Fruit fly (Drosophila melanogaster) whole organism, embryonic: ENCODE data around the gene CG34353.

Source experiments
- Bteb2 ChIP-seq: fragments of 200-800 bp; sonication (Bioruptor generic); optimal IDR thresholded peaks from 2 replicates; lab custom pipeline; 2016; ENCODE audit warnings: missing biosample characterization, missing genetic modification characterization
- CG10147 ChIP-seq: fragments of 200-800 bp; sonication (Bioruptor generic); optimal IDR thresholded peaks from 2 replicates; lab custom pipeline; 2019; ENCODE audit warnings: missing biosample characterization, mild to moderate bottlenecking, missing genetic modification characterization, moderate library complexity
- CG10462 ChIP-seq: fragments of 200-800 bp; sonication (Bioruptor generic); optimal IDR thresholded peaks from 2 replicates; lab custom pipeline; 2016; ENCODE audit warnings: missing biosample characterization, missing genetic modification characterization
- CG10543 ChIP-seq: fragments of 200-800 bp; sonication (Bioruptor generic); optimal IDR thresholded peaks from 3 replicates; lab custom pipeline; 2017; ENCODE audit warnings: missing biosample characterization, mild to moderate bottlenecking, missing genetic modification characterization, moderate library complexity
- CG10565 ChIP-seq: fragments of 200-800 bp; sonication (Bioruptor generic); optimal IDR thresholded peaks from 3 replicates; lab custom pipeline; 2016; ENCODE audit warnings: missing biosample characterization, mild to moderate bottlenecking, missing genetic modification characterization
- CG11560 ChIP-seq: fragments of 200-800 bp; sonication (Bioruptor generic); IDR thresholded peaks from 3 replicates; pipeline ENCODE4 v1.3.6; 2022; ENCODE audit warnings: missing biosample characterization, missing genetic modification characterization
- CG13287 ChIP-seq: fragments of 200-800 bp; sonication (Bioruptor generic); IDR thresholded peaks from 2 replicates; pipeline ENCODE4 v1.3.6; 2022; ENCODE audit warnings: missing biosample characterization, missing genetic modification characterization; ENCODE audit not compliant: partially characterized antibody
- CG13775 ChIP-seq: fragments of 200-800 bp; sonication (Bioruptor generic); optimal IDR thresholded peaks from 3 replicates; lab custom pipeline; 2017; ENCODE audit warnings: missing biosample characterization, mild to moderate bottlenecking, missing genetic modification characterization
- CG15601 ChIP-seq: fragments of 200-800 bp; sonication (Bioruptor generic); optimal IDR thresholded peaks from 3 replicates; lab custom pipeline; 2019; ENCODE audit warnings: missing biosample characterization, mild to moderate bottlenecking, missing genetic modification characterization, moderate library complexity
- CG1603 ChIP-seq: fragments of 200-800 bp; sonication (Bioruptor generic); optimal IDR thresholded peaks from 2 replicates; lab custom pipeline; 2019; ENCODE audit warnings: missing biosample characterization, mild to moderate bottlenecking, missing genetic modification characterization, moderate library complexity
- CG16779 ChIP-seq: fragments of 200-800 bp; sonication (Bioruptor generic); IDR thresholded peaks from 2 replicates; pipeline ENCODE4 v1.3.6; 2022; ENCODE audit warnings: missing biosample characterization, missing genetic modification characterization
- CG17359 ChIP-seq: fragments of 200-800 bp; sonication (Bioruptor generic); optimal IDR thresholded peaks from 3 replicates; lab custom pipeline; 2018; ENCODE audit warnings: missing biosample characterization, mild to moderate bottlenecking, missing genetic modification characterization, moderate library complexity
- CG17829 ChIP-seq: fragments of 200-800 bp; optimal IDR thresholded peaks from 2 replicates; lab custom pipeline; 2019; ENCODE audit warnings: missing biosample characterization, mild to moderate bottlenecking, missing genetic modification characterization, moderate library complexity
- CG18262 ChIP-seq: fragments of 200-800 bp; optimal IDR thresholded peaks from 3 replicates; lab custom pipeline; 2019; ENCODE audit warnings: missing biosample characterization, mild to moderate bottlenecking, missing genetic modification characterization, moderate library complexity
- CG3163 ChIP-seq: fragments of 200-800 bp; sonication (Bioruptor generic); optimal IDR thresholded peaks from 3 replicates; lab custom pipeline; 2016; ENCODE audit warnings: missing biosample characterization, missing genetic modification characterization
- CG33557 ChIP-seq: fragments of 200-800 bp; sonication (Bioruptor generic); optimal IDR thresholded peaks from 2 replicates; lab custom pipeline; 2019; ENCODE audit warnings: missing biosample characterization, mild to moderate bottlenecking, missing genetic modification characterization, moderate library complexity
- CG34224 ChIP-seq: fragments of 200-800 bp; sonication (Bioruptor generic); IDR thresholded peaks from 3 replicates; pipeline ENCODE4 v1.3.6; 2022; ENCODE audit warnings: missing biosample characterization, missing genetic modification characterization; ENCODE audit not compliant: partially characterized antibody
- CG5245 ChIP-seq: fragments of 200-800 bp; sonication (Bioruptor generic); optimal IDR thresholded peaks from 3 replicates; lab custom pipeline; 2016; ENCODE audit warnings: missing biosample characterization, missing genetic modification characterization
- CG7928 ChIP-seq: fragments of 200-800 bp; sonication (Bioruptor generic); optimal IDR thresholded peaks from 2 replicates; lab custom pipeline; 2017; ENCODE audit warnings: missing biosample characterization, mild to moderate bottlenecking, missing genetic modification characterization
- CG8924 ChIP-seq: fragments of 200-800 bp; optimal IDR thresholded peaks from 3 replicates; lab custom pipeline; 2019; ENCODE audit warnings: missing biosample characterization, mild to moderate bottlenecking, missing genetic modification characterization, moderate library complexity
- CG9727 ChIP-seq: fragments of 200-800 bp; sonication (Bioruptor generic); optimal IDR thresholded peaks from 3 replicates; lab custom pipeline; 2017; ENCODE audit warnings: missing biosample characterization, mild to moderate bottlenecking, missing genetic modification characterization
- Dll ChIP-seq: fragments of 200-800 bp; sonication (Bioruptor generic); IDR thresholded peaks from 4 replicates; pipeline ENCODE4 v1.3.6; 2022; ENCODE audit warnings: missing biosample characterization, missing genetic modification characterization; ENCODE audit not compliant: partially characterized antibody
- Elba2 ChIP-seq: fragments of 200-800 bp; sonication (Bioruptor generic); optimal IDR thresholded peaks from 3 replicates; lab custom pipeline; 2016; ENCODE audit warnings: missing biosample characterization, missing genetic modification characterization
- Lpt ChIP-seq: fragments of >200 bp; optimal IDR thresholded peaks from 2 replicates; lab custom pipeline; 2018; ENCODE audit warnings: missing biosample characterization, missing genetic modification characterization
- Med ChIP-seq: fragments of 200-800 bp; sonication (Bioruptor generic); peaks from one replicate; lab custom pipeline; 2016; ENCODE audit warnings: missing biosample characterization, missing genetic modification characterization, mild to moderate bottlenecking, inconsistent platforms, moderate library complexity
- Mes4 ChIP-seq: fragments of 200-800 bp; sonication (Bioruptor generic); optimal IDR thresholded peaks from 2 replicates; lab custom pipeline; 2016; ENCODE audit warnings: missing biosample characterization, missing genetic modification characterization
- NfI ChIP-seq: fragments of 200-800 bp; sonication (Bioruptor generic); optimal IDR thresholded peaks from 3 replicates; lab custom pipeline; 2018; ENCODE audit warnings: missing biosample characterization, mild to moderate bottlenecking, missing genetic modification characterization, moderate library complexity
- Poxn ChIP-seq: fragments of 200-800 bp; sonication (Bioruptor generic); IDR thresholded peaks from 2 replicates; pipeline ENCODE4 v1.3.6; 2022; ENCODE audit warnings: missing biosample characterization, missing genetic modification characterization
- Sox102F ChIP-seq: fragments of 200-800 bp; sonication (Bioruptor generic); optimal IDR thresholded peaks from 2 replicates; lab custom pipeline; 2018; ENCODE audit warnings: missing biosample characterization, mild to moderate bottlenecking, missing genetic modification characterization, moderate library complexity
- Ssrp ChIP-seq: fragments of 200-800 bp; sonication (Bioruptor generic); optimal IDR thresholded peaks from 2 replicates; lab custom pipeline; 2018; ENCODE audit warnings: missing biosample characterization, mild to moderate bottlenecking, missing genetic modification characterization, moderate library complexity
- bab2 ChIP-seq: fragments of 200-800 bp; sonication (Bioruptor generic); optimal IDR thresholded peaks from 2 replicates; lab custom pipeline; 2016; ENCODE audit warnings: missing biosample characterization, missing genetic modification characterization
- bowl ChIP-seq: fragments of 200-800 bp; sonication (Bioruptor generic); IDR thresholded peaks from 2 replicates; pipeline ENCODE4 v1.3.6; 2022; ENCODE audit warnings: missing biosample characterization, missing genetic modification characterization
- crc ChIP-seq: fragments of 200-800 bp; sonication (Bioruptor generic); optimal IDR thresholded peaks from 2 replicates; lab custom pipeline; 2016; ENCODE audit warnings: missing biosample characterization, missing genetic modification characterization
- danr ChIP-seq: fragments of 200-800 bp; sonication (Bioruptor generic); IDR thresholded peaks from 2 replicates; pipeline ENCODE4 v1.3.6; 2022; ENCODE audit warnings: missing biosample characterization, missing genetic modification characterization
- dmrt11E ChIP-seq: fragments of 200-800 bp; sonication (Bioruptor generic); optimal IDR thresholded peaks from 3 replicates; lab custom pipeline; 2018; ENCODE audit warnings: missing biosample characterization, mild to moderate bottlenecking, missing genetic modification characterization, moderate library complexity
- dpn ChIP-seq, 2 experiments: fragments of 200-800 bp; sonication (Bioruptor generic); optimal IDR thresholded peaks; 3 replicates each; lab custom pipeline; 2016; ENCODE audit warnings: missing biosample characterization in 2 of 2, missing genetic modification characterization in 2 of 2
- jing ChIP-seq: fragments of 200-800 bp; sonication (Bioruptor generic); optimal IDR thresholded peaks from 2 replicates; lab custom pipeline; 2018; ENCODE audit warnings: missing biosample characterization, mild to moderate bottlenecking, missing genetic modification characterization
- kah ChIP-seq: fragments of 200-800 bp; sonication (Bioruptor generic); optimal IDR thresholded peaks from 2 replicates; lab custom pipeline; 2018; ENCODE audit warnings: missing biosample characterization, mild to moderate bottlenecking, missing genetic modification characterization
- maf-S ChIP-seq: fragments of 200-800 bp; sonication (Bioruptor generic); optimal IDR thresholded peaks from 2 replicates; lab custom pipeline; 2016; ENCODE audit warnings: missing biosample characterization, missing genetic modification characterization
- peb ChIP-seq: fragments of 200-800 bp; sonication (Bioruptor generic); IDR thresholded peaks from 2 replicates; pipeline ENCODE4 v1.3.6; 2022; ENCODE audit warnings: missing biosample characterization, missing genetic modification characterization
- ro ChIP-seq: fragments of 200-800 bp; sonication (Bioruptor generic); IDR thresholded peaks from 2 replicates; pipeline ENCODE4 v1.3.6; 2022; ENCODE audit warnings: missing biosample characterization, missing genetic modification characterization
- slbo ChIP-seq: fragments of 200-800 bp; sonication (Bioruptor generic); IDR thresholded peaks from 2 replicates; pipeline ENCODE4 v1.3.6; 2022; ENCODE audit warnings: missing biosample characterization, missing genetic modification characterization
- so ChIP-seq: fragments of 200-800 bp; sonication (Bioruptor generic); IDR thresholded peaks from 3 replicates; pipeline ENCODE4 v1.3.6; 2022; ENCODE audit warnings: missing biosample characterization, missing genetic modification characterization
- tna ChIP-seq: fragments of 200-800 bp; sonication (Bioruptor generic); IDR thresholded peaks from 2 replicates; pipeline ENCODE4 v1.3.6; 2022; ENCODE audit warnings: missing biosample characterization, missing genetic modification characterization; ENCODE audit not compliant: partially characterized antibody
- toy ChIP-seq: fragments of 200-800 bp; sonication (Bioruptor generic); IDR thresholded peaks from 2 replicates; pipeline ENCODE4 v1.3.6; 2022; ENCODE audit warnings: missing biosample characterization, missing genetic modification characterization

CG34353 gene

DNA sequence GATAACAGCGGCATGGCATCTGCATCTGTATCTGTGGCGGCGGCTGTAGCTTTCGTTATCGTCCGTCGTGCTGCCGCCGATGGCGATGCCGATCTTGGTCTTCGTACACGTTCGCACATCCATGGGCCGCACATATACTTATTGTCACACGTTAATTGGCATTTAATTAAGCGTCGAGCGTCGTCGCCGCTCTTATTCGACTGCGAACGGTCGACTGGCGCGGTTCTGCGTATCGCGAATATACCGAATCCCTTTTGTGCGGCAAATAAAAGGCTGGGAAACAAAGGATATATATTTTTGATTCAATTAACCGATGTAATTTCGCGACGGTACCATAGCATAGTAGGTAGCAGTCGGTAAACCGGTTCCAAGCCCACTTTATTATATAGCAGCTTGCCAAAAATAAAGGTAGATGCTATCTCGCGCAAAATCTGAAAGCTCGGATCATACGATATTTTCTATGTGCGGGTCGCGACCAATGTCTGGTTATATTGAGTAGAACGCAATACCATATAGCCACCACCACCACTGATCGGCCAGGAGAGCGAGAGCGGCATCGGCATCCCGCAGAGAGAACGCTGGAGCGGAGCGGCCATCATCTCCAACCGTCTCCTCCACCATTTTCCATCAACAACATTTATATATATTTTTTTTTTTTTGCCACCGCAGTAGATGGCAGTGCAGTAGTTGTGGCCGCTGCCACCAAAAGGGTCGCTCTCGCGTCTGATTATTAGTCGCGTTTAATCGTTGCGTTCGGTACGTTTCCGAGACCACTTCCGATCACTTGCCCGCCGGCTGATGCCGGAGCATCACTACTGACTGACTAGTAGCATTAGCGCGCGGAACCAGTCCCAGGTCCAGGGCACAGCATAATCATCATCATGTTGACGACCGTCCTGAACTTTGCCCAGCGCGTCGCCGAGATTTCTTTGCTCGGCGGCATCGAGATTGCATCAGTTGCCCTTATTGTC, 19.6 kb upstream of the CG34353 start, which contains the start of gene mino (continued):
- TF ChIP-seq CG13775 (GFP tag; lab: Kevin White, UChicago) = peak; percentile 20
- TF ChIP-seq kah (GFP tag; lab: Kevin White, UChicago) = peak; percentile 7
- TF ChIP-seq CG10543 (GFP tag; lab: Kevin White, UChicago) = peak; percentile 83
- TF ChIP-seq CG34224 (GFP tag; lab: Robert Waterston, UW) = 0 out of 3 replicates have a peak, but pooled peaks have one; percentile 16
- no peak for TF ChIP-seq CG7928 (GFP tag; lab: Kevin White, UChicago)
- peak; percentile 82 for TF ChIP-seq Med (GFP tag; lab: Kevin White, UChicago)

DNA sequence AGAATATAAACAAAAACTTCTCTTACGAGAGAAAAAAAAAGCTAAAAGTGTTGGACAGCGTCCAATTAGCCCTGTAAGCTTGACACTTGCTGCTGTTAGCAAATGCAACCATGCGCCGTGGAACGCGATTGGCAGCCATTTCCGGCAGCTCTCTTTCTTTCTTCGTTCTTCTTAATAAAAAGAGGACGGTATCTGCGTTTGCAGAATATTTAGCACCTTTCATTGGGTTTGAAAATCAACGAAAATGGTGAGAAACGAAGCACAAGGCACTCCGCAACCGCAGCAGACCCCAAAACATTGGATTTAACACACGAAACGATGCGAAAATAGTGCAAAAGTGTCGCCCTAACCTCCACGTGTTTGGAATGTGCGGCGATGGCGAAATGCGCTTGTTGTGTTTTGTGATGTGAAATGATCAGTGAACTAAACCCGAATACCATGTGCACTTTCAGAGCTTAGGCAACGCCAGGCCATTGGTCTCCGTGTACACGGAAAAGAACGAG, 17.1 kb upstream of the CG34353 start, which contains the start of gene RpL4:
RpL4 (plus strand) TSS at position 149 of the 503 bp plus-strand sequence.
- TF ChIP-seq Elba2 (GFP tag; lab: Kevin White, UChicago) (no peak), NfI (GFP tag; lab: Kevin White, UChicago) (peak; percentile 96), so (GFP tag; lab: Robert Waterston, UW) (peak; percentile 70; the same call in 2 of the 3 replicates), CG1603 (peak; percentile 79), Lpt (no peak), crc (peak; percentile 75), CG17829 (tag; lab: Kevin White, UChicago) (no peak), CG18262 (tag; lab: Kevin White, UChicago) (peak; percentile 64), bowl (GFP tag; lab: Robert Waterston, UW) (peak; percentile 25; the same call in 1 of the 2 replicates), CG11560 (tag; lab: Robert Waterston, UW) (no peak), Sox102F (GFP tag; lab: Kevin White, UChicago) (peak; percentile 47), bab2 (GFP tag; lab: Kevin White, UChicago) (peak; percentile 37), Med (GFP tag; lab: Kevin White, UChicago) (peak; percentile 98), Bteb2 (GFP tag; lab: Kevin White, UChicago) (peak; percentile 72), CG10565 (GFP tag; lab: Kevin White, UChicago) (no peak), CG17359 (peak; percentile 73), dpn (GFP tag; optimal IDR thresholded peaks at IDR 0.05; lab: Kevin White, UChicago) (peak; percentile 52 to 82), CG10147 (GFP tag; lab: Kevin White, UChicago) (peak; percentile 49), maf-S (peak; percentile 56), CG5245 (peak; percentile 76), slbo (GFP tag; lab: Robert Waterston, UW) (peak; percentile 75), CG13287 (no peak; the same call in 1 of the 2 replicates), CG8924 (tag; lab: Kevin White, UChicago) (peak; percentile 42), Mes4 (GFP tag; lab: Kevin White, UChicago) (peak; percentile 93), CG9727 (GFP tag; lab: Kevin White, UChicago) (peak; percentile 93), toy (GFP tag; lab: Robert Waterston, UW) (peak; percentile 71), CG10462 (peak; percentile 48), danr (GFP tag; lab: Robert Waterston, UW) (peak; percentile 39; the same call in 1 of the 2 replicates), CG33557 (GFP tag; lab: Kevin White, UChicago) (peak; percentile 86), tna (0 out of 2 replicates have a peak, but pooled peaks have one; percentile 16), CG15601 (tag; lab: Kevin White, UChicago) (peak; percentile 76), Ssrp (tag; lab: Kevin White, UChicago) (peak; percentile 40), peb (no peak), dmrt11E (peak; percentile 79), jing (GFP tag; lab: Kevin White, UChicago) (no peak), Dll (no peak), CG3163 (GFP tag; lab: Kevin White, UChicago) (peak; percentile 60), CG16779 (peak; percentile 66; the same call in 1 of the 2 replicates), ro (GFP tag; lab: Robert Waterston, UW) (no peak), Poxn (no peak), CG13775 (GFP tag; lab: Kevin White, UChicago) (peak; percentile 95)
